Worm (Caenorhabditis elegans): ENCODE measurements around the gene clec-189.

DNA sequence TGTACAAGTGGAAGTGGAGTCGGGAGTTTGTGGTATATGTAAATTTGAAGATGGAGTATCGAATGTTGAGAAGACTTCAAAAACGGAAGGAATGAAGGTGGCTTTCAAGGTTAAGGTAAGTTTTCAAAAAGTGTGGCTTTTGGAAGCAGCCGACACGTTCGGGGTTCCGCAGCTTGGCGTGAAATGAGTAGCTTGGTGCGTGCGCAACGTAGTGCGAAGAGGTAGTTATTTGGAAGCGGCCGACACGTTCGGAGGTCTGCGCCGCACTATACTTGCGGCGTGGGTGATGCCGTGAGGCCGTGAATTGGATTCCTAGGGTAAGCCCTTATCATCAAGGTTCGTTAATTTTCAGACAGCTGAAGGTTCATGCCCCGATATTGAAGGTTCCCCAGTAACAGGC is at the start of gene clec-189:
- TF ChIP-seq ztf-11 (tag; optimal IDR thresholded peaks at IDR 0.05) (no peak), nhr-12 (tag; optimal IDR thresholded peaks at IDR 0.05) (no peak), hmg-11 (tag; optimal IDR thresholded peaks at IDR 0.05) (no peak), tbx-2 (tag; optimal IDR thresholded peaks at IDR 0.05) (no peak)
